Fruit fly (Drosophila melanogaster): ENCODE data around the gene CG46310.

The CG46310 gene

DNA sequence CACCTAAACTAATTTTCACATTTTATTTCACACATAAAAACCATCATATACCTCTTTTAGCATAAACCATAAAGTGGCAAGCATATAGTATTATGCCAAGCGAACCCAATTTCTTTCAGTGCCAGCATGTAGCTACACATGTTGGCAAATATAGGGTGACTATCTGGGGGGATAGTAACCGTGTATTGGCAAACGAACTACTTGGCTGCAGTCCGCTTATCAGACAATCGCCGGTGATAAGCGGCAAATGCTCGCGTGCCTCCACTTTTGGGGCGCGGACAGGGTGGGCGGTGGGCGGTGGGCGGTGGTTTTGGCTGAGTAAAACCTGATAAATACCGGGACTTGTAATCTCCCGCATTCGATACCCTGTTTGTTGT is 34.1 kb upstream of the CG46310 start:
- TF ChIP-seq ttk (optimal IDR thresholded peaks at IDR 0.05) (no peak), Myc (optimal IDR thresholded peaks at IDR 0.05) (no peak), insv (optimal IDR thresholded peaks at IDR 0.05) (no peak), h (optimal IDR thresholded peaks at IDR 0.05) (no peak), Sin3A (optimal IDR thresholded peaks at IDR 0.05) (no peak)

DNA sequence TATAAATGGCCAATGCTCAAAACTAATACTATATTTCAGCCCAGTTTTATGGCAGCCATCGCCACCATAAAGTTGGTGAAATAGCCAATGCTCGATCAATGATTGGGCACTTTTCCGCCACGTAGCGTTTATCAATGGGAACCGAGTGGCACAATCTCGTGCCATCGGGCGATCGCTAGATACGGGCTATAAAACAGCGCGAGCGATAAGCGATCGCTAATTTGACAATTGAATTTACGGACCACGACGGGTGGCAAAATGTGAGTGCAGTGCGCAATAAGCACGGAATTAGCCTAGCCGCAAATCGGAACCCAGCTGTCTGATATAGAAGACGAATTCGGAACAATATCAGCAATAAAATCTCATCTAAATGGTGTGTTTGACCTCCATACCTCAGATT is 33.4 kb upstream of the CG46310 start:
- TF ChIP-seq Sin3A (optimal IDR thresholded peaks at IDR 0.05) (no peak), Myc (optimal IDR thresholded peaks at IDR 0.05) (no peak), insv (optimal IDR thresholded peaks at IDR 0.05) (no peak), psq (optimal IDR thresholded peaks at IDR 0.05) (no peak), h (optimal IDR thresholded peaks at IDR 0.05) (no peak), ttk (optimal IDR thresholded peaks at IDR 0.05) (no peak)

DNA sequence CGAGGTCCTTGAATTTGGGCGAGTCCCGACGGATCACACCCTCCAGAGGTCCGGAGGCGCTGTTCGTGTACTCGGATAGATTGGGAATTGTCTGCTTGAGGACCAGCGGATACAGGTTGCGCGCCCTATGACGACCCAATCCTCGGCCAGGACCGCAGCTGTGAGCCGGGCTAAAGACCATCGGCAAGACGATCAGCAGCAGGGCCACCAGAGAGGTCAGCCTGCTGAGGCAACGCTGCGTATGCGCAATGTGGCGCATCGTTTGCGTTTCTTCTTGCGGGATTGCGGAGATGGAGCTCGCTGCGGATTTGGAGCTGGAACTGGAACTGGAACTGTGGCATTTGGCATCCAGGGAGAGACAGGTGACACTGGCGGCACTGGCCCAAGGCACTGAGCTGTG is 32.6 kb upstream of the CG46310 start:
- TF ChIP-seq h (optimal IDR thresholded peaks at IDR 0.05) (no peak), Myc (optimal IDR thresholded peaks at IDR 0.05) (no peak), ttk (optimal IDR thresholded peaks at IDR 0.05) (no peak), Sin3A (optimal IDR thresholded peaks at IDR 0.05) (no peak), insv (optimal IDR thresholded peaks at IDR 0.05) (no peak), psq (optimal IDR thresholded peaks at IDR 0.05) (no peak)

DNA sequence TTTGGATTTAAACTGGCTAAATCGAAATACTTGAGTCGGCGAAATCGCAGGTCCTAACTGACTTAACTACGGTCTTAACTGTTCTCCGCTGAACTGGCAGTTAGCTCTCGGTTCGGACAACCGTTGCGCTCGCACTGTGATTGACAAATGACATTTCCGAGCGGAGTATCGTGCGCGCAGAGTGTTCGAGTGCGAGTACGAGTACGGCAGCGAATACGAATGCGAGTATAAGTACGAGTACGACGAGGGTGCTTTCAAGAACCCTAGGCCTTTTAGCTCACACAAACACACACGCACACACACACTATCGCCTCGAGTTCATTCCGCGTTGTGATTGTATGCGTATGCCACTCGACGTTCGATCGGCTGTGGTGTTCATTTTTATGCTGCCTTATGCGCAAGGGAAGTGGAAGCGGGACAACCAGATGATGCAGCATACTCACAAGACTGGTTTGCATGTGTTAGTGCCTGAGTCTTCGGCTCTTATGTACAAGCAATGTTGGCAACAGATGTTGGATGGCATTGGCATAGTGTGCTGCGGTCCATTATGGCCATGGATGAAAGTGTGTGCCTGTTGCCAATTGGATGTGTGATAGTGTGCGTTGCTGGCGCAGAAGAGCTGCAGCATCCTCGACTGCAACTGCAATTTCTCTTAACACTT is 31.9 kb upstream of the CG46310 start, which contains the start of gene hh:
Gene hh, minus strand, starts transcription at position 229 of the 661 bp plus-strand sequence.
- TF ChIP-seq ttk (optimal IDR thresholded peaks at IDR 0.05) (no peak), psq (optimal IDR thresholded peaks at IDR 0.05) (no peak), Sin3A (optimal IDR thresholded peaks at IDR 0.05) (no peak), Myc (optimal IDR thresholded peaks at IDR 0.05) (no peak), insv (optimal IDR thresholded peaks at IDR 0.05) (no peak), h (optimal IDR thresholded peaks at IDR 0.05) (no peak)

DNA sequence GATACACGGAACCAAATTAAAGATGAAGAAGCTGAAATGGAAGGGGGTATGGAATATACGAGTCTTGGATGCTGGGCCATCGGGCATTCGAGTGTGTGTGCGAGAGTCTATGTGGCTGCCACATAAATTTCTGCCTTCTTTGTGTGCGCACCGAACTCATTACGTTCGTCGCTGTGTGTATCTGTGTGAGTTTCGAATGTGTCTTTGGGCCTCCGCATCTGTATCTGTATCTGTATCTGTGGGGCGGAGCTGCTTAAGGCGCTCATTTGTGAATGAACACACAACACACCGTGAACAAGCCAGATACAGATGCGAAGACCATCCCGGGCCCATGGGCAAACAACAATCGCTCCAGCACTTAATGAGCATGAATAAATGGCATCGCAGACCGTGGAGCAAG is 30.2 kb upstream of the CG46310 start:
- TF ChIP-seq insv (optimal IDR thresholded peaks at IDR 0.05) (no peak), ttk (optimal IDR thresholded peaks at IDR 0.05) (no peak), psq (optimal IDR thresholded peaks at IDR 0.05) (no peak), Sin3A (optimal IDR thresholded peaks at IDR 0.05) (no peak), h (optimal IDR thresholded peaks at IDR 0.05) (no peak), Myc (optimal IDR thresholded peaks at IDR 0.05) (no peak)

DNA sequence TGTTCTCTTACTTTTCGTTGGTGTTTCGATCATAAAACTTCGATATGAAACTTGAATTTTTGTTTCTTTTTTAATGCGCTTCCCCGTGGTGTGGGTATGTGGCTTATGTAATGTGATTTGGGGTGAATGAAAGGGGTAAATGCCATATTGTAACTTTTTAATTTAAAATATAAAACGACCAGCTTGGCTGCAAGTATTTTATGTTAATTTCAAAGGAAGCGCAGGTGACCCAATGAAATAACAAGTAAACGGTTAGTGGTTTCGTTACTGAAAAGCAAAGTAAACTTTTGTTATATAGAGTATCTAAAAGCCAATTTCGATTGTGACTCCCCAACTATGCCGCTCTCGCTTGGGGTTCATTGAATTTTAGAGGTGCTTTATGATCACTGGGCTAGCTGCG is 29.0 kb upstream of the CG46310 start:
- TF ChIP-seq psq (optimal IDR thresholded peaks at IDR 0.05) (no peak), ttk (optimal IDR thresholded peaks at IDR 0.05) (no peak), Sin3A (optimal IDR thresholded peaks at IDR 0.05) (no peak), insv (optimal IDR thresholded peaks at IDR 0.05) (no peak), h (optimal IDR thresholded peaks at IDR 0.05) (no peak), Myc (optimal IDR thresholded peaks at IDR 0.05) (no peak)

DNA sequence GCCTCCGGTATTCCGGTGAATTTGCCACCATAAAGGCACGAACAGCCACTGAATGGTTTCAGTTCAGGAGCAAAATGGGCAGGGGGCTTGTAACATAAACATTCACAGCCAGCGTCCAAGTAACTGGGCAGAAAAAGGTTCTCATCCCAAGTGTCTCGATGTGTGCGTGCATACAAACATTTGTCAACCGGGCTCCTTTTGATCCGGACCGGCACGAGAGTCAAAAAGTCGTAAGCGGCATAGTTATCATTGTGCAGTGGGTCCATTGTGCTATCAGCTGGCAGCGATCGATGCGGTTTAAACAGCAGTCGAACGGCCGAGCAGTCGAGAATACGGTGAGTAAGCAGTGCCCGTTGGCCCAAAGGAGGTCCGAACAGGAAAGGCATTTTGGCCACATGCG is 28.0 kb upstream of the CG46310 start:
- TF ChIP-seq Sin3A (optimal IDR thresholded peaks at IDR 0.05) (no peak), ttk (optimal IDR thresholded peaks at IDR 0.05) (no peak), psq (optimal IDR thresholded peaks at IDR 0.05) (no peak)

DNA sequence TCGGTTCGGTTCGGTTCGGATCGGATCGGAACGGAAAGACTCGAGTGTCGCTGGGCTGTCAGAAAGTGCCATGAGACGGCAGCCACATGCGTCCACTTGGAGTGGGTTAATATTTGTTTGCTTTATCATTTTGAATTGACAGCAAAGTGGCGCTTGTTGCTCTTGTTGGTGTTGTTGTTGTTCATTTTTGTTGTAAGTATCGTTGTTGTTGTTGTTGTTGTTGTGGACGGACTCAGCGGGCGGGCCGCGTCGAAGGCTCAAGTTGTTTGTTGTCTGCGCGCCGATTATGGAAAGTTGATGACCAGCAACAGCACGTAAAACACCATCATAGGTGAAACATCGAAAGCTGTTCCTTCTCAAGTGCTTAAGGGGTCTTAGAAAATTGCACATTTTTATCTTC is 26.6 kb upstream of the CG46310 start:
- TF ChIP-seq Sin3A (optimal IDR thresholded peaks at IDR 0.05): no peak
- no peak for TF ChIP-seq Myc (optimal IDR thresholded peaks at IDR 0.05)
- no peak for TF ChIP-seq ttk (optimal IDR thresholded peaks at IDR 0.05)
- no peak for TF ChIP-seq insv (optimal IDR thresholded peaks at IDR 0.05)
- TF ChIP-seq h (optimal IDR thresholded peaks at IDR 0.05): no peak
- TF ChIP-seq psq (optimal IDR thresholded peaks at IDR 0.05): no peak

DNA sequence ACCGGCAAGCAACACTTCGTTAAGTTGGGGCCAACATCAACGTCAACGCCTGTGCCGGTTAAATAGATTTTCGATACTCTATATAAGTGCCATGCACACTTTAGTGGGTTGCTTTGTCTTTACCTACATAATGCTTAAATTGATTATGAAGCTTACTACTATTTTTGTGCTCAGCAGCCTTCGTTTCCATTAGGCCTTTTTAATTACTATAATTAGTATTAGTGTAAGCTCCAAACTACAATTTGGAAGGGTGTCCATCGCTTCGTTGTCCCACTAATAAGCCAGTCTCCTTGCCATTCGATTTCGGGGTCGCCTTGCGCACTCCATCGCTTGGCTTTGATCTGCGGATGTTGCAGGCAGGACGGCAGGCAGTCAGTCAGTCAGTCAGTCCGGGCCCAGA is 26.0 kb upstream of the CG46310 start:
- TF ChIP-seq ttk (optimal IDR thresholded peaks at IDR 0.05): no peak
- no peak for TF ChIP-seq h (optimal IDR thresholded peaks at IDR 0.05)
- TF ChIP-seq psq (optimal IDR thresholded peaks at IDR 0.05): no peak
- TF ChIP-seq insv (optimal IDR thresholded peaks at IDR 0.05): no peak

DNA sequence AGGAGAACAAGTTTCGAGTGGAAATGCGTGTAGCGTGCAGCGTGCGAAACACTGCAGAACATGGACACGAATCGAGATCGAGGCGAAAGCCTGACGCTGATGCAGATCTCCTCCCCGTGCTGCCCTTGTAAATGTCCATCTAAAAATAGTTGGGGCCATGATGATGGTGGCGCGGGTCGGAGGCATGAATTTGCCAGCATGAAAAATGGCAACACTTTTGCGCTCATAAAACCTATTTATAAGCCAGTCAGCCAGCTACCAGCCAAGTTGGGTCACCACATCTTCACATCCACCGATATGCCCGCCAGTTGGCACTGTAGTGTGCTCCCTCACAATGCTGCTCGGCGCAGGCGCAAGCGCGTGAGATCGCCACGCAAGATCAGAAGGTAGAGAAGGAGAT is 25.2 kb upstream of the CG46310 start:
- no peak for TF ChIP-seq ttk (optimal IDR thresholded peaks at IDR 0.05)
- no peak for TF ChIP-seq insv (optimal IDR thresholded peaks at IDR 0.05)
- no peak for TF ChIP-seq Myc (optimal IDR thresholded peaks at IDR 0.05)
- no peak for TF ChIP-seq psq (optimal IDR thresholded peaks at IDR 0.05)
- no peak for TF ChIP-seq Sin3A (optimal IDR thresholded peaks at IDR 0.05)
- TF ChIP-seq h (optimal IDR thresholded peaks at IDR 0.05): no peak

DNA sequence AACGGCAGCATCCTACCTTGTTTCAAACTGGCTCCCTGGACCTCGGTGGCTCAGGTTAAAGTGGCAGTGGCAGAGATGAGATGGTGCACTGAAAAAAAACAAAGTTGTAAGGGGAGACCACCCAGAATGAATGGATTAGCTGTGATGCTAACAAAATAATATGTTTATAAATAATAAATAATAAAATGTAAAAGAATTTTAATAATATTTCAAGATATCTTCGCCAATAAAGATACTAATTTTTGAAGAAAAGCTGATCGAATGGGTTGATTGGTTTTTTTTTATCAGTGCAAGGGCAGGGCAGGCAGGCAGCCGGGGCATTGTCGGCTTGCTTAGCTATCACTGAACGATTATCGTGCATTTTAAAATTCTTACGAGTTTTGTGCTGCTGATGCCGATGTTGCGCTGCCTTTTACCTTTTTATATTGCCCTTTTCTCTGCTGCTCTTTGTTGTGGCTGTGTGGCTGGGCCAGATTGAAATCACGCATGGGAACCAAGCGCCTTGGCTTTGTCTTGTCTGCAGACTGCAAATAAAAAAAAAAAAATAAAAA is 24.6 kb upstream of the CG46310 start:
- TF ChIP-seq Sin3A (optimal IDR thresholded peaks at IDR 0.05) (no peak), ttk (optimal IDR thresholded peaks at IDR 0.05) (no peak)

DNA sequence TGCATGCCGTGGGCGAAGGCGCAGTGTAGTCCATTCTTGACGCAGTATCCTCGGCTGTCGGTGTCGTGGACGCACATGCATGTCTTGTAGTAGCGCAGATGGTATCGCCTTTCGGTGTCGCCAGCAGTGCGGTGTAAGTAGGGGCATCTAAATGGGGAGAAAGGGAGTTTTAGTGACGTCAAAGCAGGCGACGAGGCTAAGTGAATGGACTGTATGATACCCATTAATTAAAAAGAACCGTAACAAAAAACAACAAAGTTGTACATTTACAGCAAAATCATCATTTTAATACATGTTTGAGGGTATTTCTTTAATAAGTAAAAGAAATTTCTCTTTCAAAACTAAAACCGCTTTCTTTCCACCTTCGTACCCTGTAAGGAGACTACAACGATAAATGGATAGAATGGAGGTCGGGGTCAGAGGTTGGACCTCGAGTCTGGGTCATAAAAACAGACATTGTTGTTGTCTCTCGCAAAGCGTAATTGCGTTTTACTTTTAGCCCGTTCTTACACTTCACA is 17.3 kb upstream of the CG46310 start:
- TF ChIP-seq h (optimal IDR thresholded peaks at IDR 0.05): no peak
- TF ChIP-seq Sin3A (optimal IDR thresholded peaks at IDR 0.05): no peak
- TF ChIP-seq insv (optimal IDR thresholded peaks at IDR 0.05): no peak
- TF ChIP-seq Myc (optimal IDR thresholded peaks at IDR 0.05): no peak
- TF ChIP-seq ttk (optimal IDR thresholded peaks at IDR 0.05): no peak
- TF ChIP-seq psq (optimal IDR thresholded peaks at IDR 0.05): no peak

DNA sequence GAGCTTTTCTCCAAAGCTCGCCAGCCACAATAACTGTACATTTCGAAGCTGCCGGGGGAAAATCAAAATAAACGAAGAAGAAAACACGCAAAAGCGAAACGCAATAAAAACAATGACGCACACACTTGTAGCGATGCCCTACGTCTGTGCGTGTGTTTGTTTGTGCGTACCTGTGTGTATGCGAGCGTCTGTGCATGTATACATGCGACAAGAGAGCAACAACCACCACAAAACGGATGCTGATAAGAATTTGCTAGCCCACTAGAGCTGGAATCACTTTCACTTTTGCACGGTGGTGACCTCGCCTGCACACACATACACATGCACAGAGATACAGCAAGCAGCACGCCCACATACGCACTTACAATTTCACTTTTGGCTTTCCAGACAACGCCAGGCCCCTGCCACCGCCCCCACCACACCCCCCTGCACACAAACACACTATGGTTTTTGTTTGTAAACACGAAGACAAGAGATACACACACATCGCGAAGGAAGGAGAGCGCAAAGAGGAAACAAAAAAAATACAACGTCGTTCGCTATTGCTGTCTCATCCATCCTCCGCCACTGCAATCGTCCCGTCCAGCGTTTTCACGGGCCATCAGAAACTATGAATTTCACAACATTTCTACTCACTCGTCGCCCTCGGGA is 16.7 kb upstream of the CG46310 start:
- peak; percentile 63 for TF ChIP-seq psq (optimal IDR thresholded peaks at IDR 0.05)
- no peak for TF ChIP-seq Myc (optimal IDR thresholded peaks at IDR 0.05)
- no peak for TF ChIP-seq Sin3A (optimal IDR thresholded peaks at IDR 0.05)

Data from Kc167 (cell line).